Fruit fly (Drosophila melanogaster): ENCODE data around the gene CG11262.

Gene CG11262

dm6 chr3L:13041292-13042067, 46.5 kb downstream of the CG11262 start, which contains the start of gene RpS4:
Gene RpS4, plus strand, starts transcription at chr3L:13041756.
- TF ChIP-seq CTCF (optimal IDR thresholded peaks at IDR 0.05) = peak in 1 of 2 experiments; percentile 41
- TF ChIP-seq CG8478 (optimal IDR thresholded peaks at IDR 0.05) = no peak

DNA sequence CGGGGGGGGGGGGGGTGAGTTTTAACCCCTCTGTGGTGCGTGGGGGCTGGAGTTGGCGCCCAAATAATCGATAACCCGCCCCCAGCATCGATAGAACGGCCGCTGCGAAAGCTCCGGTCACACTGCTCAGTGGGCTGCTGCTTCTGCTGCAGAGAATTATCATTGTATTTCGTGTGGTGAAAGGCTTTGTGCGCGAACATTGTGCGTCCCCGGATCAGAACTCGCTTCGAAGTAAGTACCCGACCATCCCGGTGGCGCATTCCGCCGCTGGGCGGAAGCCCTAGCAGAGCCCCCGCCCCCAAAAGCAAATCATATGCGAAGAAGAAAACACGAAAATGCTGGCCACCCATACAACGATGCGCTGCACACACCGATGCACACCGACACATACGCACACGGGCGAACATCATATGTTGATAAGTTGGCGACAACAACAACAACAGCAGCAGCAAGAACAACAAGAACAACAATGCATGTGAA, 49.4 kb downstream of the CG11262 start, which contains the start of gene Syx13:
Syx13 (plus strand) TSS at position 100 of the 480 bp plus-strand sequence.
- TF ChIP-seq CG8478 (optimal IDR thresholded peaks at IDR 0.05) (no peak), CTCF (optimal IDR thresholded peaks at IDR 0.05) (no peak)

- TF ChIP-seq CG8478 (optimal IDR thresholded peaks at IDR 0.05) (no peak), CTCF (optimal IDR thresholded peaks at IDR 0.05) (no peak)
These were observed 51.8 kb downstream of the CG11262 start, which contains the start of gene CG11279 for dm6 chr3L:13046758-13047157. Gene CG11279, plus strand, starts transcription at chr3L:13046977.
